Fruit fly (Drosophila melanogaster): Measurements from ENCODE around the gene Esp.

The Esp gene

DNA sequence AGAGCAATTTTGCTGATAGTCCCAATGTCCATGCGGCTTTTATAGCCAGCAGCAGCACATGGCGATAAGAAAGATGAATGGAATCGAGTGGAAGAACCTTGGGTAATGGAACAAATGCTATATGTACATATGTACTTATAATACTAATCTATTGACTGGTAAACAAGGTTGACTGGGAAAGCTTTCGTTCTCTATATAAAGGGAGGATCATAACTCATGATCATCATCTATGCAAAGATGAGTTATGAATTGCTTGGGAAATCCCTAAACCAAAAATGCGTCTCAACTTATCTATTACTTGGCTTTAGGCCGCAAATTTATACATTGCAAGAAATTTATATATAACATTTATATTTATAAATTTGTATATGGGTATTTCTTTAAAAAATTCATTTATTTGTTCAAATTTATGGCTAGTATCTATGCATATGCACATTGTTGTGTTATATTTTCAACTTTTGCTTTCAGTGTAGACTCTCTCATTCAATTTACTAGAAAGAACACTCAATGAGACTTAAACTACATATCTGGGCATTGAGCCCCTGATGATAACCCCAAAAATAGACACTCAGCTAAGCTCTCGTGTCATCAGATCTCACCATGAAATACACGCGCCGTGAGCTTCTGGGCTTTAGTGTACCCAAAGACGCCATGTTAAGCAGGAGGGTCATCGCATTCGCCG lies 23.1 kb downstream of the Esp start, which contains the start of the genes Srg1 and Elal (continued):
- TF ChIP-seq pfk (GFP tag; optimal IDR thresholded peaks at IDR 0.05) (peak; percentile 30), ham (GFP tag; IDR thresholded peaks at IDR 0.05) (no peak), CG10267 (tag; optimal IDR thresholded peaks at IDR 0.05) (peak; percentile 32), ranshi (GFP tag; IDR thresholded peaks at IDR 0.05) (0 out of 2 replicates have a peak, but pooled peaks have one; percentile 39), CG18262 (tag; optimal IDR thresholded peaks at IDR 0.05) (no peak), CG3838 (GFP tag; optimal IDR thresholded peaks at IDR 0.05) (no peak), Jarid2 (GFP tag; optimal IDR thresholded peaks at IDR 0.05) (no peak), Rfx (GFP tag; IDR thresholded peaks at IDR 0.05) (peak; percentile 44; the same call in 1 of the 2 replicates), CG8478 (optimal IDR thresholded peaks at IDR 0.05) (no peak), CG10209 (GFP tag; optimal IDR thresholded peaks at IDR 0.05) (peak; percentile 6), dysf (GFP tag; IDR thresholded peaks at IDR 0.05) (peak; percentile 41; the same call in 1 of the 3 replicates), grn (GFP tag; optimal IDR thresholded peaks at IDR 0.05) (no peak), prd (optimal IDR thresholded peaks at IDR 0.05) (no peak), prd (GFP tag; IDR thresholded peaks at IDR 0.05) (peak; percentile 61; the same call in 1 of the 3 replicates), CG10565 (GFP tag; optimal IDR thresholded peaks at IDR 0.05) (no peak), CG18476 (GFP tag; optimal IDR thresholded peaks at IDR 0.05) (no peak), repo (GFP tag; optimal IDR thresholded peaks at IDR 0.05) (no peak), CG17912 (GFP tag; optimal IDR thresholded peaks at IDR 0.05) (no peak), Xbp1 (GFP tag; optimal IDR thresholded peaks at IDR 0.05) (peak; percentile 6), MESR4 (GFP tag; optimal IDR thresholded peaks at IDR 0.05) (no peak), nmo (GFP tag; optimal IDR thresholded peaks at IDR 0.05) (peak; percentile 41), Awh (GFP tag; IDR thresholded peaks at IDR 0.05) (no peak), Vsx1 (GFP tag; optimal IDR thresholded peaks at IDR 0.05) (no peak), CG17328 (GFP tag; IDR thresholded peaks at IDR 0.05) (0 out of 2 replicates have a peak, but pooled peaks have one; percentile 17), ind (GFP tag; optimal IDR thresholded peaks at IDR 0.05) (peak; percentile 12), Dek (tag; optimal IDR thresholded peaks at IDR 0.05) (peak; percentile 39), CG9215 (GFP tag; IDR thresholded peaks at IDR 0.05) (no peak), Atf6 (GFP tag; IDR thresholded peaks at IDR 0.05) (peak; percentile 11; the same call in 1 of the 2 replicates), gcm (GFP tag; optimal IDR thresholded peaks at IDR 0.05) (no peak), CG30403 (GFP tag; optimal IDR thresholded peaks at IDR 0.05) (peak; percentile 38), dpn (GFP tag; optimal IDR thresholded peaks at IDR 0.05) (peak in 1 of 2 experiments; percentile 13), CG2712 (tag; optimal IDR thresholded peaks at IDR 0.05) (peak; percentile 40), CG11695 (GFP tag; IDR thresholded peaks at IDR 0.05) (peak; percentile 33; the same call in 1 of the 3 replicates), CG10959 (GFP tag; IDR thresholded peaks at IDR 0.05) (no peak), Mad (GFP tag; optimal IDR thresholded peaks at IDR 0.05) (no peak), unpg (GFP tag; optimal IDR thresholded peaks at IDR 0.05) (peak; percentile 40), Chrac-16 (GFP tag; optimal IDR thresholded peaks at IDR 0.05) (peak; percentile 4), CrebB (tag; optimal IDR thresholded peaks at IDR 0.05) (no peak), CG12659 (GFP tag; optimal IDR thresholded peaks at IDR 0.05) (no peak)

- TF ChIP-seq tll (GFP tag; optimal IDR thresholded peaks at IDR 0.05) (peak in 1 of 2 experiments; percentile 60), ro (GFP tag; IDR thresholded peaks at IDR 0.05) (no peak), CG6813 (GFP tag; optimal IDR thresholded peaks at IDR 0.05) (no peak), fu2 (GFP tag; optimal IDR thresholded peaks at IDR 0.05) (no peak), Rfx (GFP tag; IDR thresholded peaks at IDR 0.05) (no peak), zen (tag; optimal IDR thresholded peaks at IDR 0.05) (peak; percentile 20), CG15479 (GFP tag; optimal IDR thresholded peaks at IDR 0.05) (peak; percentile 92), CG6654 (GFP tag; optimal IDR thresholded peaks at IDR 0.05) (no peak), H15 (GFP tag; IDR thresholded peaks at IDR 0.05) (0 out of 3 replicates have a peak, but pooled peaks have one; percentile 11), PHDP (tag; optimal IDR thresholded peaks at IDR 0.05) (no peak), HmgZ (tag; optimal IDR thresholded peaks at IDR 0.05) (no peak), pros (GFP tag; optimal IDR thresholded peaks at IDR 0.05) (peak; percentile 65), ewg (GFP tag; optimal IDR thresholded peaks at IDR 0.05) (peak; percentile 38)
These were observed 25.2 kb downstream of the Esp start for dm6 chr3R:24866976-24867375.
